Worm (Caenorhabditis elegans) whole organism, dauer: ENCODE data around the gene mth-1.
"Not testable (repeated sequence)": the region's sequence is repeated elsewhere in the genome, so short reads cannot be mapped to it uniquely, and the experiment has no call there.

ENCODE experiments used
- unc-62 ChIP-seq: sonication (generic microtip); optimal IDR thresholded peaks from 2 replicates; lab custom pipeline; 2017; ENCODE audit warnings: missing biosample characterization, missing genetic modification reagents, missing genetic modification characterization

mth-1 gene

DNA sequence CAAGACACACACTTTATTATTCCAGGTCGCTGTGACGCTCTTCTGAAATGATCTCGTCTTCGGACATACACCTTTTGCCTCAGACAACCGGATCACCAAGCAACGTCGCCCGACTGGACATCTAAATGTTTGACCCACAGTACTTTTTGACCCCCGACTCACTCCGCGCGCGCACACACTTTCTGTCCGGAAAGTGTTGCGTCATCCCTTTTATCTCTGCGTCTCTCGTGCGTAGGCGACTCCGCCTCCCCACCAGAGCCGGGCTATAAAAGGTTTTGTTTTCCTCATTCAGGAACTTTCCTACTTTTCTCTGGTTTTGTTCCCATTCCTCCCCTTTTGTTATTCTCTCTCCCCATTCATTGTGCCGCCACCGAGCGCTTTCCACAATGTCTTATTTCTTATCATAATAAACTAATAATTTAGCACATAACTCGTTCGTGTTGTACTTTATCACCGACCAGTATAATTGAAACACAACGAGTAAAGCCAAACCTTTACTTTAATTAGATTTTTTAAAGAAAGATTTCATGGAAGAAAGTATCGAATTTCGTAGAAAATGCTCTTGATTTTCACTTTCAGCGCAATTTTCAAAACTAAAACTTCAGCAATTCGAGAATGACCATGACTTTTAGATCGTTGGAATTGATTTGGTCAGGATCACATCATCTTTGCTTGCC, 5.6 kb upstream of the mth-1 start, which contains the start of gene F31D5.6:
Gene F31D5.6 (plus strand): TSS at position 627 of the 677 bp plus-strand sequence.
- TF ChIP-seq unc-62: no peak

DNA sequence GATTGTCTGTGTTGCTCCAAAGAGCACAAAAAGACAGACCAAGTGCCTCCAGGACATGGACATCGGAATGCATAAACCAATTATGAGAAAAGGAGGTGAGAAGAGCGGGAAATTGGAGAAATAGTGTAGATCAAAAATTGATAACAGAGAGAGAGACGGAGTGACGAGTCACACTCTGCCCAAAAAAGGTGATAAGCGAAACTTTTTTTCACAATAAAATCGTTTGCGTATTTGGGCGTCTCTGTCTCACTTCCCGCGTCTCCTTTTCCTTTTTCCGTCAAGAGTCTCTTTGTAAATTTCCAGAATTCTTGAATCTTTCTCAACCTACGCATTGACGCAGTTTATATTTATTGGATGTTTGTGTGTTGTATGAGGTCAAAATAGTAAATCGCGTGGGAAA, 9.5 kb downstream of the mth-1 start, which contains the start of gene mth-2:
Gene mth-2 (minus strand): TSS at position 188 of the 400 bp plus-strand sequence.
- no peak for TF ChIP-seq unc-62

DNA sequence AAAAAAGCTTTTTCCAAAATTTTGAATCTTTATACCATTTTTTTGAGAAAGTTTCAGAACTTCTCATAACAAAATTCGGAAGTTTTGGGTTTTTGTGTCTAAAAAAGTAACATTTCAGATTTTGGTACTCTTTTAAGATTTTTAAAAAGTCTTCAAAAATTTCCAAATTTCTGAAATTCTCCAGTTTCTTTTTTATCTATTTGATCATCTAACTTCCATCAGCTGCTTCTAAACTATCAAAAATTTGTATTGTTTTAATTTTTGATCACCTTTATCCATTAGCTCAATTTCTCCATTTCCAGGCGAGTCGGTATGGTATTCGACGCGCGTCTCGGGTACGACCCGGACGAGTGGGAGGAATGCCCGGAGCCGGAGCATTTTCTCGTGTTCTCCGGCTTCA, 17.2 kb downstream of the mth-1 start, which contains the start of gene cpna-1:
Gene cpna-1 (plus strand): TSS at position 301 of the 400 bp plus-strand sequence.
- no peak for TF ChIP-seq unc-62

DNA sequence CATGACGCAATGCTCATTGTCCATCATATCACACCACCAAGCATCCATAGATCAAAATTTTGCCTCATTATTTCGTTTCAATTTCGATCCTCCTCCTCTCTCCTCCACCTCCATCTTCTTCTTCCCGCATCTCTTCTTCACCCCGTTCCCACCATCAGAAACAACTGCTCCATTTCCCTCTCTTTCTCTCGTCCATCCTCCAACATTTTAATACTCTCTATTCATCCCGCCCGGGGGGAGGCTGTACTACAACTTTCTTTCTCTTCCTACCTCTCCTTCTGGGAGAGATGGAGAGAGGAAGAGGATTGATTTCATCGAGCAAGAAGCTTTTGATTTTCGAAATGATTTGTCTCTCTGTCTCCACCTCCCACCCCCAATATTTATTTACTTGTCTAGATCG, 19.6 kb downstream of the mth-1 start:
- no peak for TF ChIP-seq unc-62

DNA sequence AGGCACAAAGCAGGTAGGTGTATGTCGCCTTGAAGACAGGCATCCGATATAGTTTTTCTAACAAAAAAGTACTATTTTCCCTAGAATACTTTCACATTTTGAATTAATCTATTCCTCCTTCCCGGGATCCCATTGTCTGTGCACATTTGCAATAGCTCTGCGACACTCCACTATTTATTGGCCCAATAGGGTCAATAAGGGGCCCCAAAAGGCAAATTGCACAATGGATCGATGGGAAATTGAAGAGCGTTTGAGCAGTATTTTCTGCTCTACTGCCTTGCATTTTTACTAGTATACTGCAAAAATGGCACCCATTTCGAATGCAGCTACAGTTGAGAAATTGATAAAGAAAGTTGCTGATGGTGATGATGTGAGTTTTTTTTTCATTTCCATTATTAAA, 21.2 kb downstream of the mth-1 start, which contains the start of gene R03H10.11:
Gene R03H10.11 (plus strand): TSS at position 301 of the 400 bp plus-strand sequence.
- TF ChIP-seq unc-62: no peak

DNA sequence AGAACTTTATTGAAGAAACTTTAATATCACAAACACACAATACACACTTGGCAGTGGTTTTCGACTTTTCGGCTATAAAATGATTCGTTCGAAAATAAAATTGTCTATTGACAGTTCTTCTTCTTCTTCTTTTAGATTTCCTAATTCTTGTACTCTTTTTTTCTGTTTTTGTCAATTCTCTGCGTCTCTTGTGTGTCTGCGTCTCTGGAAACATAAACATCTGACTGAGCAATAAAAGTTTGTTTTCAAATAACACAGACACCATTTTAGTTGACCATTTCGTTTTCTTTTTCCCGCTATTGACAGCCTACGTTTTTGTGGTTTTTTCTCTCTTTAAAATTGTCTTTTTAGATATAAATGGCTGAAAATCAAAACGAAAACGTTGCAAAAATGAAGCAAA, 23.7 kb downstream of the mth-1 start, which contains the start of gene R03H10.1:
Gene R03H10.1 (plus strand): TSS at position 352 of the 400 bp plus-strand sequence.
- TF ChIP-seq unc-62: no peak

DNA sequence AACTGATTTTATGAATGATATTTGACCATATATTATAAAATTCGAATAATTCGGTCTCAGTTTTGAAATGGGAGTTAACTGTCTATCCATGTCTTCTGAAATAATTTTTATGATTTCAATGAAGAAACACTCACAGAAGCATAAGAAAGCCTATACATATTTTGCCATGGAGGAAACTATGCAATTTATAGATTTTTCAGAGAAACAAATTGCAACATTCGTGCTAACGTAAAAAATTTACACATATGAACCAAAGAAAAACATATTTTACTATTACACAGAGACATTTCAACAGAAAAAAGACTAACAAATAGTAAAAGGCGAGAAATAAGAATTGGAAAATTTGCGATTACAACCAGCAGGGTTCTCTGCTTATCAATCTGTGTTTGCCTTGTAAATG, 24.7 kb downstream of the mth-1 start, which contains the start of gene R03H10.7:
Gene R03H10.7 (minus strand): TSS at position 101 of the 400 bp plus-strand sequence.
- no peak for TF ChIP-seq unc-62

DNA sequence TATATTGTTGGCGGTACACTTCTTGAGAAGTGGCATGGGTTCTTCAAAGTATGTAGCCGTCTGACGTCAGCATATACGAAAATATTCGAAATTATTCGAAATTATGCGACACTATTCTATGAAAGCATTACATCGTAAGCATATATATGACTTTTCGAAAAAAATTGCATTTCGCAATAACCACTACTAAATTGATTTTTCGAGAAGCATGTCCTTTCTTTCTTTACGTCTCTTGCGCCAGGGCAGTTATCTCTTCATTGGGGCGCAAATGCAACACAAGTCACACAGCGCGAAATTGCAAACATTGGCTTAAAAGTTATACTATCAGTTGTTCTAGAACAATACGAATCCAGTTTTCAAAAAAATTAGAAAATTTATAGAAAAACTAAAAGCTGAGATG, 29.7 kb downstream of the mth-1 start:
- no peak for TF ChIP-seq unc-62

DNA sequence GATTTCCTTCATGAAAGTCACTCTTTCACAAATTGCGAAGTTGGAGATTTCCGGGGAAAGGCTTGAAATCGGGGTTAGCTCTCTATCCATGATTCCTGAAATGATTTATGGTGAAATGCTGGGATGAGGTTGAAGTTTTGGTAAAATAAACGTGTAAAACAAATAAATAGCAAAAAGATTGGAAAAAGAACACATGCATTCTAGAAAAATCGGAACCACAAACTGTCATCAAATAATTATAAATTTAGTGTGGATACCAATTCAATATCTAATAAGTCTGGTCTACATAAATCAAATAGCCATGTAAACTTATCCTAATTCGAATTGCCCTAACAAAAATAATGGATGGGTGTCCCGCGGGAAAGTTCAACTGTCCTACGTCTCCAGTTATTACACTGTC, 30.2 kb downstream of the mth-1 start, which contains the start of gene R03H10.6:
Gene R03H10.6 (minus strand): TSS at position 101 of the 400 bp plus-strand sequence.
- no peak for TF ChIP-seq unc-62

DNA sequence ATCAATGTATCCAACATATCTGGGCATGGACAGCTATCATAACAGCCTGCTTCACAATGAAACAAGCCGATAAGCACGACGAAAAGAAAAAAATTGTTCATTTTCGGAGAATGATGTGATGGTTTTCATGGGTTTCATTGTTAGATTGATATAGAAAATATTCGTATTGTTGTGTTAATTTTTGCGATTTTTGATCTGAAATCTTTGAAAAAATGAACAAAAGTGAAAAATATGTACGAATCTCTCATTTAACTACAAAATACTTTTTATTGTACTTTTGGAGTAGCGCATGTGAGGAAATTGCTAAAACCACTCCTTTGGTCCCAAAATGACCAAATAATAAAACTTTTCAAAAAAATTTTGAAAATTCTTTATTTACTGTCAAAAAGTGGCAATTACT, 33.1 kb downstream of the mth-1 start, which contains the start of gene R03H10.5:
Gene R03H10.5 (minus strand): TSS at position 101 of the 400 bp plus-strand sequence.
- TF ChIP-seq unc-62: no peak

DNA sequence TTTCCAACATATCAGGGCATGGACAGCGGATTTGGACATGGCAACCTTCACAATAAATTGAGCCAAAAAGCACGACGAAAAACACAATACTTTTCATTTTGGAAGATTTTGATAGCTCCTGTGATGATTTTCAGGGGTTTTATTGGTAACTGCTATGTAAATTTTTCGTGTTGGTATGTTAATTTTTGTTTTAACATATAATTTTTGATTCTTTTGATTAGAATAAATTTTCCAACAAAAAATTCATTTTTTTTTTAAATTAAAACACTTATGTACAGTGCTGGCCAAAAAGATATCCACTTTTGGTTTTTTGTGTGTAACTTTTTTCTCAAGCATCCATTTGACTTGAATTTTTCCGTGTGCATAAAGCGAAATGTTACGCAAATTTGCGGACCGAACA, 35.2 kb downstream of the mth-1 start, which contains the start of gene R03H10.4:
Gene R03H10.4 (minus strand): TSS at position 101 of the 400 bp plus-strand sequence.
- not testable (repeated sequence) for TF ChIP-seq unc-62

DNA sequence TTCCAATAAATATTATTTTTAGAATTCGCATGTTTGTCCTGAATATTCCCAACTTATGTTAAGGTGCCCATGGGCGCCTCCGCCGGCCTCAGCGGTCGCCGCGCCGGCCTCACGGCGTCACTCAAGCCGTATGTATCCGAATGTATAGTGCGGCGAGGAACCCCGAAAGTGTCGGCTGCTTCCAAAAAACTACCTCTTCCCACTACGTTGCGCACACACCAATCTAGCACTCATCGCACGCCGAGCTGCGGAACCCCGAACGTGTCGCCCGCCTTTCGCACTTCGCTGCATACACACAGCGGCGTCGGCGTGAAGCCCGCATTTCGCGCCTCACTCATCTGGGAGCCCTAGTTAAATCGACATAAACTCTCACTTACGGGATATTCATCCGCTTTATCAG, 35.7 kb downstream of the mth-1 start:
- no peak for TF ChIP-seq unc-62

DNA sequence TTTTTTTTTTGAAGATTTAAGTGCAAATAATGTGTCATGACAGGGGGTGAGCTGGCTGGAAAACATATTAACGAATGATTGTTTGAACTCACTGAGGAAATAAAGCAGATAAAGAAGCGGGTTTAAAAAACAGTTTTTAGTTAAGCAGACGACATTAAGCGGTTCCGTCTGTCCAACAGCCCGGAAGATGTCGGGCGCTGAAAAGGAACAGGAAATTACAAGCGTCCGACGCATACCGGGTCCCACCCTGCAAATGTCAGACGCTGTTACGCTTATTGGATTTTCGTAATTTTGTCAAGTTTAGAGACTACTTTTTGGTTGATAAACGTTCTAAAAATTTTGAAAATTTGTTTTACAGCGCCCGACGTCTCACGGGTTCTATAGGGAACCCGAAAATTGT, 44.0 kb downstream of the mth-1 start:
- TF ChIP-seq unc-62: no peak

DNA sequence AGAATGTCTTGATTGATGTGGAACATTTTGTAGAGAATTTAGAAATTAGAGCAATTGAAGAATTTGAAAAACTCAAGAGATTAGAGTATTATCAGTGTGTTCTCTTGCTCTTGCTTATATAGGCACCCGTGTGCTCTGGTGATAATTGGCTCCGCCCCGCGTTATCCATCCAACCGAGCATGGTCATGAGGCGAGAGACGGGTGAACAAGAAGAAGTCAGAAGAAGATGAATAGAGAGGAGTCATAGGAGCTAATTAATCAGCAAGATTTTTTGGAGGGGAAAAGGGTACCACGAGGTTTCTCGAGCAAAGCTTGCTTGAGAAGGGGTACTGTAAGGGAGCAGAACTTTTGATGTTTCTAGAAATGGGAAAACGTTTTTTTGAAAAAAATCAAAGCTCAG, 45.8 kb downstream of the mth-1 start:
- TF ChIP-seq unc-62: no peak

DNA sequence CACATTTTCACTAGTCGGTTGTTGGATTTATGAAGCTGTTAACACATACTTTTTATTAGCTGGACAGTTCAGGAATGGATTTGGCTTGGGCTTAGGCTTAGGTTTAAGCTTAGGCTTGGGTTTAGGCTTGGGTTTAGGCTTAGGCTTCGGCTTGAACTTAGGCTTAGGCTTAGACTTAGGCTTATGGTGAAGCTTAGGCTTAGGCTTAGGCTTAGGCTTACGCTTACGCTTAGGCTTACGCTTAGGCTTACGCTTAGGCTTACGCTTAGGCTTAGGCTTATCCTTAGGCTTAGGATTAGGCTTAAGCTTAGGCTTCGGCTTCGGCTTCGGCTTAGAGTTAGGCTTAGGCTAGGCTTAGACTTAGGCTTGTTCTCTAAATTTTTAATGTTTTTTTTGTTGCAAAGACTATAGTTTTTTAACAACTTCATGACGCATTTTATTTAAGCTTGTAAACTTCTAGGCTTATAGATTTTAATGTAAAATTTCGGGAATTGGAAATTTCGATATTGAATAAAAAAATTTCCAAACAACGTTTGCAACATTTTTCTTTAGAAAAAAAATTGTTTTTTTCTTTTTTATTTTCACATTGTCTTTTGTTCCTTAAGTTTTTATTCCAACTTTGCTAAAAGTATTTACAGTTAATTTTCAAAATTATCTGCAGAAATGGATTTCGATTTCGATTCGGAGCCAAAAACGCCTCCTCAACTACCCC, 48.3 kb downstream of the mth-1 start, which contains the start of gene R03H10.2:
Gene R03H10.2 (plus strand): TSS at position 662 of the 712 bp plus-strand sequence.
- TF ChIP-seq unc-62: no peak

DNA sequence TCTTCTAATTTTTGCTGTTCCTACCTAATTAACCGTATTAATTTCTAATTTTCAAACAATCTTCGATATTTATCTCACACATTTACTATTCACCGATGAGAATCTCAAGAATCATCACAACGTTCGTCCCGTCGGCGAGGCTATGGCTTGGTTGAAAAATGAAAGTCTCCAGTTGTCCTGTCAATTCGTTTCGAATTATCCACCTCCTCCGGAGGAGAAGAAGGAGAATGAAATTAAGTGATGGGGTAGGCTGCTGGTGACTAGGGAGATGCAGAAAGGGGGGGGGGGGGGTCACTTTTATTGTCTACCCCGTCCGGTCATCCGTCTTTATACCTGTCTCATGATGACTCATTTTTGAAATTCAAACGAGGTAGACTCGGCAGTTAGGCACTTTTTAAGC, 50.7 kb downstream of the mth-1 start:
- no peak for TF ChIP-seq unc-62

DNA sequence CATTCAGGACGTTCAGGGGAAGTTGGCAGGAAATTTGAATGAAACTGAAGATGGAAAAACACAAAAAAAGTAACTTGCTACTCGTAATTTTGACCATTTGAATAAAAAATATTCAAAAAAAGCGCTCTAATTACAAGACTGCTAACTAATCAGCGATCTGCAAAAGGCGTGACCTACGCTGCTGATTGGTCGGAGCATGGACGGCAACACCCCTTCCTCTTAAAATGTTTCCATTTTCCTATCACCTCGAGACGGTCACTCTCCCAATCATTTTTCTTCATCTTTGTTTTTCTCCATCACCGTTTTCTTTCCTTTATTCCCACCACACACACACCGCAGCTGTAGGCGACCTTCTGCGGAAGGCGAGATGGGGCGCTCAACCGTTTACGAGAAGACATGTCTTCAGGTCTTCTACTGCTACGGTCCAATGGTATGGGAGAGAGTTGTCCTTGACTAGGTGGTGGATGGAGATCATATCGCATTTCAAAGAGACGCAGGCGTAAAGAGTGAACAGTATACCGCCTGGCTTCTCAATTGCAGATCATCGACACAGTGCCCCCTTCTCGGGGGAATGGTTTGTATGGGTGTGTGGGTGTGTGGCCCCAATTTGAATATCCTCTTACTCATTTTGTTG, 52.0 kb downstream of the mth-1 start:
- TF ChIP-seq unc-62: no peak
